Worm (Caenorhabditis elegans) whole organism, late embryonic: ENCODE data around the gene zyg-11.
A peak's percentile ranks its signal among the peaks of the same experiment; 100 is the strongest.

Source experiments
- C38D4.7 ChIP-seq: fragments of 200-800 bp; sonication (Bioruptor generic); optimal IDR thresholded peaks from 2 replicates; lab custom pipeline; 2018; ENCODE audit warnings: mild to moderate bottlenecking, missing genetic modification characterization, moderate library complexity, missing compliant biosample characterization
- K09A11.1 ChIP-seq: sonication (generic microtip); optimal IDR thresholded peaks from 2 replicates; lab custom pipeline; 2017; ENCODE audit warnings: antibody characterized with exemption, mild to moderate bottlenecking, missing genetic modification characterization, missing compliant biosample characterization; ENCODE audit not compliant: insufficient read depth
- T23F11.4 ChIP-seq: fragments of 200-800 bp; sonication (Bioruptor generic); optimal IDR thresholded peaks from 2 replicates; lab custom pipeline; 2018; ENCODE audit warnings: mild to moderate bottlenecking, missing genetic modification characterization, missing compliant biosample characterization
- Y22D7AL.16 ChIP-seq: sonication (generic microtip); optimal IDR thresholded peaks from 2 replicates; lab custom pipeline; 2016; ENCODE audit warnings: missing genetic modification characterization, missing compliant biosample characterization
- ahr-1 ChIP-seq: sonication (generic microtip); optimal IDR thresholded peaks from 2 replicates; lab custom pipeline; 2016; ENCODE audit warnings: missing genetic modification characterization, missing compliant biosample characterization
- ama-1 ChIP-seq: fragments of 150-350 bp; optimal IDR thresholded peaks from 2 replicates; lab custom pipeline; 2014
- ceh-18 ChIP-seq: sonication (generic microtip); optimal IDR thresholded peaks from 2 replicates; lab custom pipeline; 2016; ENCODE audit warnings: missing genetic modification characterization, missing compliant biosample characterization
- ceh-19 ChIP-seq: fragments of 200-800 bp; sonication (Bioruptor generic); optimal IDR thresholded peaks from 2 replicates; lab custom pipeline; 2018; ENCODE audit warnings: mild to moderate bottlenecking, missing genetic modification characterization, missing compliant biosample characterization
- ceh-24 ChIP-seq: sonication (generic microtip); optimal IDR thresholded peaks from 2 replicates; lab custom pipeline; 2016; ENCODE audit warnings: mild to moderate bottlenecking, missing genetic modification characterization, missing compliant biosample characterization
- ceh-30 ChIP-seq: fragments of 150-350 bp; optimal IDR thresholded peaks from 2 replicates; lab custom pipeline; 2014; ENCODE audit warnings: missing biosample characterization, missing genetic modification characterization
- ceh-31 ChIP-seq: sonication (generic microtip); optimal IDR thresholded peaks from 2 replicates; lab custom pipeline; 2016; ENCODE audit warnings: missing genetic modification characterization, missing compliant biosample characterization
- ceh-34 ChIP-seq: sonication (generic microtip); optimal IDR thresholded peaks from 2 replicates; lab custom pipeline; 2016; ENCODE audit warnings: mild to moderate bottlenecking, missing genetic modification characterization, missing compliant biosample characterization
- ceh-48 ChIP-seq: sonication (generic microtip); optimal IDR thresholded peaks from 2 replicates; lab custom pipeline; 2016; ENCODE audit warnings: missing genetic modification characterization, inconsistent platforms, missing compliant biosample characterization
- ceh-6 ChIP-seq: fragments of 200-800 bp; sonication (Bioruptor generic); optimal IDR thresholded peaks from 2 replicates; lab custom pipeline; 2018; ENCODE audit warnings: mild to moderate bottlenecking, missing genetic modification characterization, missing compliant biosample characterization
- dmd-4 ChIP-seq: sonication (generic microtip); optimal IDR thresholded peaks from 2 replicates; lab custom pipeline; 2016; ENCODE audit warnings: borderline replicate concordance, missing genetic modification characterization, missing compliant biosample characterization
- dve-1 ChIP-seq: sonication (generic microtip); optimal IDR thresholded peaks from 2 replicates; lab custom pipeline; 2017; ENCODE audit warnings: antibody characterized with exemption, mild to moderate bottlenecking, missing genetic modification characterization, missing compliant biosample characterization
- elt-2 ChIP-seq: sonication (generic microtip); optimal IDR thresholded peaks from 2 replicates; lab custom pipeline; 2016; ENCODE audit warnings: missing genetic modification reagents, missing genetic modification characterization, missing compliant biosample characterization
- elt-4 ChIP-seq: sonication (generic microtip); optimal IDR thresholded peaks from 2 replicates; lab custom pipeline; 2016; ENCODE audit warnings: missing genetic modification characterization, missing compliant biosample characterization
- ets-4 ChIP-seq: sonication (generic microtip); optimal IDR thresholded peaks from 2 replicates; lab custom pipeline; 2016; ENCODE audit warnings: missing genetic modification characterization, missing compliant biosample characterization
- fax-1 ChIP-seq: sonication (generic microtip); optimal IDR thresholded peaks from 2 replicates; lab custom pipeline; 2016; ENCODE audit warnings: missing genotype, missing genetic modification characterization, missing compliant biosample characterization
- hlh-13 ChIP-seq: fragments of 200-800 bp; sonication (Bioruptor generic); optimal IDR thresholded peaks from 2 replicates; lab custom pipeline; 2018; ENCODE audit warnings: mild to moderate bottlenecking, missing genetic modification characterization, missing compliant biosample characterization
- hlh-15 ChIP-seq: sonication (generic microtip); optimal IDR thresholded peaks from 2 replicates; lab custom pipeline; 2016; ENCODE audit warnings: missing genetic modification characterization, missing compliant biosample characterization
- hlh-6 ChIP-seq: sonication (generic microtip); optimal IDR thresholded peaks from 2 replicates; lab custom pipeline; 2016; ENCODE audit warnings: missing genotype, missing genetic modification characterization, missing compliant biosample characterization
- lim-6 ChIP-seq: sonication (generic microtip); optimal IDR thresholded peaks from 2 replicates; lab custom pipeline; 2016; ENCODE audit warnings: missing genetic modification characterization, missing compliant biosample characterization
- mec-3 ChIP-seq: sonication (generic microtip); optimal IDR thresholded peaks from 2 replicates; lab custom pipeline; 2016; ENCODE audit warnings: borderline replicate concordance, missing genetic modification characterization, missing compliant biosample characterization
- nfya-1 ChIP-seq: sonication (generic microtip); optimal IDR thresholded peaks from 2 replicates; lab custom pipeline; 2017; ENCODE audit warnings: missing genetic modification characterization, mild to moderate bottlenecking, missing compliant biosample characterization, antibody characterized with exemption, moderate library complexity
- nhr-232 ChIP-seq: sonication (generic microtip); optimal IDR thresholded peaks from 2 replicates; lab custom pipeline; 2016; ENCODE audit warnings: missing genetic modification characterization, missing compliant biosample characterization
- npax-4 ChIP-seq: sonication (generic microtip); optimal IDR thresholded peaks from 2 replicates; lab custom pipeline; 2016; ENCODE audit warnings: missing genetic modification characterization, missing compliant biosample characterization
- pag-3 ChIP-seq: sonication (generic microtip); optimal IDR thresholded peaks from 2 replicates; lab custom pipeline; 2016; ENCODE audit warnings: missing compliant biosample characterization, missing genetic modification characterization, borderline replicate concordance
- pat-9 ChIP-seq: fragments of 200-800 bp; sonication (Bioruptor generic); optimal IDR thresholded peaks from 2 replicates; lab custom pipeline; 2018; ENCODE audit warnings: mild to moderate bottlenecking, missing genetic modification characterization, moderate library complexity, missing compliant biosample characterization
- pax-1 ChIP-seq: fragments of 150-350 bp; optimal IDR thresholded peaks from 2 replicates; lab custom pipeline; 2014; ENCODE audit warnings: missing biosample characterization, missing genetic modification characterization
- pha-2 ChIP-seq: sonication (generic microtip); optimal IDR thresholded peaks from 2 replicates; lab custom pipeline; 2017; ENCODE audit warnings: mild to moderate bottlenecking, missing genetic modification characterization, missing compliant biosample characterization
- pha-4 ChIP-seq: fragments of 150-350 bp; optimal IDR thresholded peaks from 2 replicates; lab custom pipeline; 2018; ENCODE audit warnings: missing biosample characterization, missing genetic modification reagents, missing genetic modification characterization
- rnt-1 ChIP-seq: sonication (generic microtip); optimal IDR thresholded peaks from 2 replicates; lab custom pipeline; 2016; ENCODE audit warnings: missing genetic modification characterization, missing compliant biosample characterization
- sox-2 ChIP-seq: fragments of 200-800 bp; sonication (Bioruptor generic); IDR thresholded peaks from 2 replicates; pipeline ENCODE4 v1.3.6; 2022; ENCODE audit warnings: missing genetic modification reagents, missing genetic modification characterization, missing compliant biosample characterization
- sox-4 ChIP-seq: sonication (generic microtip); optimal IDR thresholded peaks from 2 replicates; lab custom pipeline; 2017; ENCODE audit warnings: mild to moderate bottlenecking, missing genetic modification characterization, inconsistent platforms, missing compliant biosample characterization
- syd-9 ChIP-seq: sonication (generic microtip); optimal IDR thresholded peaks from 2 replicates; lab custom pipeline; 2016; ENCODE audit warnings: mild to moderate bottlenecking, missing genetic modification characterization, moderate library complexity, missing compliant biosample characterization
- tbx-2 ChIP-seq: sonication (generic microtip); optimal IDR thresholded peaks from 2 replicates; lab custom pipeline; 2016; ENCODE audit warnings: missing genetic modification characterization, missing compliant biosample characterization
- tbx-7 ChIP-seq: sonication (generic microtip); optimal IDR thresholded peaks from 2 replicates; lab custom pipeline; 2016; ENCODE audit warnings: missing genotype, missing genetic modification characterization, missing compliant biosample characterization
- unc-3 ChIP-seq, 2 experiments: fragments of 200-800 bp in 1 of 2; sonication (Bioruptor generic) in 1 of 2; sonication (generic microtip) in 1 of 2; conservative IDR thresholded peaks in 1 of 2; optimal IDR thresholded peaks in 1 of 2; 2 replicates each; pipeline versions ENCODE4 v1.3.6 to Lab custom; 2016 to 2022; ENCODE audit warnings: missing compliant biosample characterization in 2 of 2, missing genetic modification characterization in 2 of 2, missing genetic modification reagents in 1 of 2
- unc-42 ChIP-seq: sonication (generic microtip); optimal IDR thresholded peaks from 2 replicates; lab custom pipeline; 2016; ENCODE audit warnings: missing genotype, missing genetic modification characterization, missing compliant biosample characterization
- ztf-16 ChIP-seq: sonication (generic microtip); optimal IDR thresholded peaks from 2 replicates; lab custom pipeline; 2017; ENCODE audit warnings: missing genetic modification characterization, missing compliant biosample characterization

The zyg-11 gene

DNA sequence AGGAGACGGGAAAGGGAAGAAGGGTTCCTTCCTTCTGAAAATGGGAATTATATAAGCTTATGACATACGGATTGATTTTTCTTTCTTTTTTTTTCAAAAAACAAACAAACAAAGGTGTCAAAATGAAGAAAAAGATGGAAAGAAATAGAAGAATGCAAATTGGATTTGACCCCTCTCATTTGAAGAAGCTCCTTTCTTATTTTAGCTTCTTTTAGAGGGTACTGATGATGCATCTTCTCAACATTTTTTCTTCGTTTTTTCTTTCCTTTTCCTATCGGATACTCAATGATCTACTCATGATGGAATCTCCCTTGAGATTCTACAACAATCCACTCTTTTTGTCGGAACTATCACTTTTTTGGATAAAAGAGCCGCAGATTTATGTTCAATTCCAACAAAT is 27.3 kb upstream of the zyg-11 start:
- TF ChIP-seq tbx-7 (tag; lab: Kevin White, UChicago) (no peak), unc-42 (tag; lab: Kevin White, UChicago) (peak; percentile 69), dmd-4 (tag; lab: Kevin White, UChicago) (no peak), ahr-1 (no peak), ceh-24 (tag; lab: Kevin White, UChicago) (no peak), hlh-6 (tag; lab: Kevin White, UChicago) (no peak), nfya-1 (tag; lab: Kevin White, UChicago) (no peak), hlh-15 (no peak), pax-1 (no peak)

DNA sequence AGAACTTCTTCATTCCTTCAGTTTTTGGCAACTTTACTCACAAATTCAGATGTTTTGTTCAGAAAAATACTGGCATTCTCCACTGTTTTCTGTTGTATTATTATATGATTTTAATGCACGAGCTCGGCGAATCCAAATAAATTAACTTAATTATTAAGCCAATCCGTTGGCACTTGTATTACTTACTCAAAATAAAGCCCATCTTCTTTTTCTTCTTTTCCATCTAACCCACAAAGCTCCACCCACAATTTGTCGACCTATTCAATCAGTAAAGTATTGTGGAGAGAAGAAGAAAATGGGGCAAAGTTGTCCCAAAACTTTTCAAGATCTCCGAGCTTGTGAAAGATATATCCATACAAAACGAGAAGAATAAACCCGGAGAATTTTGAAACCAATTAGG is 26.2 kb upstream of the zyg-11 start:
- TF ChIP-seq ama-1 (no peak), unc-42 (tag; lab: Kevin White, UChicago) (peak; percentile 71)

DNA sequence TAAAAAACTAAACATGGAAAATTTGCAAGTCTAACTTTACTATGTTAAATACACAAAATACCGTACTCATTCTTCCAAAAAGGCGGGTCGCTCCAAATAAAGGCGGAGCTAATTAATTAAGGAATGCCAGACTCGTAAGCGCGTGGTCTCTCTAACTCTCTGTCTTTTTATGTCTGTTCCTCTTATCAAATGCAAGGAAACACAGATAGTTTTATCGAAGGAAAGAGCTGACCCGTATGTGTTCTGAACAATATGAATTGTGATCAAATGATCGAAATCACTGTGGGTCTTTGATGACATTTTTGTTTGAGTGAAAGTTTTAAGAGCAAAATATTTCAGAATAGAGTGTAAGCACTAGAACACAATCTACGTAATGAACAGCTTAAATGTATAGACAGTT is 16.1 kb upstream of the zyg-11 start:
- TF ChIP-seq sox-2 (GFP tag; lab: Robert Waterston, UW) (no peak), elt-4 (tag; lab: Kevin White, UChicago) (no peak), ama-1 (no peak), dve-1 (tag; lab: Kevin White, UChicago) (no peak), ceh-30 (tag; lab: Kevin White, UChicago) (no peak), hlh-13 (GFP tag; lab: Kevin White, UChicago) (no peak), hlh-6 (tag; lab: Kevin White, UChicago) (no peak), pha-2 (tag; lab: Kevin White, UChicago) (no peak), ahr-1 (no peak), Y22D7AL.16 (tag; lab: Kevin White, UChicago) (no peak), T23F11.4 (GFP tag; lab: Kevin White, UChicago) (no peak), nfya-1 (tag; lab: Kevin White, UChicago) (no peak), rnt-1 (no peak), elt-2 (tag; lab: Kevin White, UChicago) (no peak), ceh-6 (no peak), fax-1 (tag; lab: Kevin White, UChicago) (no peak), mec-3 (tag; lab: Kevin White, UChicago) (no peak), ceh-48 (tag; lab: Kevin White, UChicago) (no peak)

DNA sequence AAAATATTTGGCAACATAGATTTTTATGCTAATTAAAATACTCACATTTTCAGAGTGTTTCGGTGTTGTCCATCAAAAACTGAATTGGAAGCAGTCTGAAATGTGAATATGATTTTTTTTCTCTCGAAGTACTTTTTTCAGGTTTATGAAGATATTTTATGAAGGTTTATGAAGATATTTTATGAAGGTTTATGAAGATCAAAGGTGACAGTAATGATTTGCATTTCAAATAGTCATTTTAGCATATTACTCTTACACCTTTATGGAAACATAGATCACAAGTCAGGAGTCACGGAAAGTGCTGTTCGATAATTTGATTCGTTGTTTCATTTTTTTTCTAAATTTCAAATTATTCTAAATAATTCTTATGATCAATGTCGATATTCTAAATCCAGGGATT is 13.3 kb upstream of the zyg-11 start, which contains the start of gene pgp-11:
TSS of gene pgp-11 (minus strand) at position 101 of the 400 bp plus-strand sequence.
- TF ChIP-seq C38D4.7 (GFP tag; lab: Kevin White, UChicago): no peak
- no peak for TF ChIP-seq pat-9 (tag; lab: Kevin White, UChicago)
- TF ChIP-seq ceh-18 (tag; lab: Kevin White, UChicago): no peak
- TF ChIP-seq sox-2 (GFP tag; lab: Robert Waterston, UW): no peak
- TF ChIP-seq ceh-34: no peak
- no peak for TF ChIP-seq dve-1 (tag; lab: Kevin White, UChicago)
- no peak for TF ChIP-seq tbx-2
- TF ChIP-seq nhr-232 (tag; lab: Kevin White, UChicago): no peak
- TF ChIP-seq npax-4 (tag; lab: Kevin White, UChicago): no peak
- no peak for TF ChIP-seq ceh-31 (tag; lab: Kevin White, UChicago)
- no peak for TF ChIP-seq syd-9 (tag; lab: Kevin White, UChicago)
- no peak for TF ChIP-seq ceh-6
- no peak for TF ChIP-seq K09A11.1 (tag; lab: Kevin White, UChicago)
- TF ChIP-seq, all 69 proteins: peak for 0

DNA sequence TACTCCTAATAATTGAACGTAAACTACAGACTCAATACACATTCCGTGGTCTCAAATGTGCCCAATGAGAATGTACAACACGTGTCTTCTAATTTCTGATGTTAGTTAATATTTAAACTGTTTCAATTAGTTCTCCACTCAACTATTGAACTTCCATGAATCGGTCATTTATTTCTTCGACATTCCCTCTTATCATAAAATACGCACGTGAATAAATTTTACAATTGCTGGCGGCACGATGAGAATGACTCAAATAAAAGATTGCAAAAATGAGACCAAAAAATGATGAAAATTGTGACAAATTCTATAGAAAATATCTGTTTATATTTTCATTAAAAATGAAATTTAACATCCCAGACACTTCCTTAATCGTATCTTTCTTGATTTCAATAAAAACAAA is 12.7 kb upstream of the zyg-11 start:
- TF ChIP-seq npax-4 (tag; lab: Kevin White, UChicago) (no peak), unc-3 (GFP tag; conservative IDR thresholded peaks at IDR 0.05; lab: Robert Waterston, UW) (no peak), unc-3 (tag; optimal IDR thresholded peaks at IDR 0.05; lab: Kevin White, UChicago) (no peak), lim-6 (tag; lab: Kevin White, UChicago) (no peak), ceh-6 (no peak), K09A11.1 (tag; lab: Kevin White, UChicago) (no peak), ceh-48 (tag; lab: Kevin White, UChicago) (no peak), ceh-19 (GFP tag; lab: Kevin White, UChicago) (no peak), ztf-16 (tag; lab: Kevin White, UChicago) (no peak), pha-4 (tag; lab: Kevin White, UChicago) (no peak), ets-4 (tag; lab: Kevin White, UChicago) (no peak), ama-1 (no peak), sox-4 (tag; lab: Kevin White, UChicago) (no peak), pag-3 (no peak)
